Fruit fly (Drosophila melanogaster) whole organism, embryonic: ENCODE data around the gene eya.

ENCODE experiments used
- Asciz ChIP-seq: fragments of 200-800 bp; sonication (Bioruptor generic); optimal IDR thresholded peaks from 2 replicates; lab custom pipeline; 2017; ENCODE audit warnings: missing biosample characterization, mild to moderate bottlenecking, missing genetic modification characterization, missing genetic modification reagents
- Blimp-1 ChIP-seq: fragments of 200-800 bp; sonication (Bioruptor generic); optimal IDR thresholded peaks from 3 replicates; lab custom pipeline; 2018; ENCODE audit warnings: missing biosample characterization, missing genetic modification characterization, mild to moderate bottlenecking, moderate library complexity, missing genetic modification reagents
- CG10274 ChIP-seq: fragments of 200-800 bp; sonication (Bioruptor generic); optimal IDR thresholded peaks from 3 replicates; lab custom pipeline; 2017; ENCODE audit warnings: missing biosample characterization, mild to moderate bottlenecking, missing genetic modification characterization
- CG11085 ChIP-seq: fragments of 200-800 bp; sonication (Bioruptor generic); IDR thresholded peaks from 2 replicates; pipeline ENCODE4 v1.3.6; 2022; ENCODE audit warnings: missing biosample characterization, missing genetic modification characterization
- CG14667 ChIP-seq: fragments of 200-800 bp; sonication (Bioruptor generic); IDR thresholded peaks from 2 replicates; pipeline ENCODE4 v1.3.6; 2022; ENCODE audit warnings: missing biosample characterization, missing genetic modification characterization
- CG14860 ChIP-seq: fragments of 200-800 bp; sonication (Bioruptor generic); IDR thresholded peaks from 3 replicates; pipeline ENCODE4 v1.3.6; 2022; ENCODE audit warnings: missing biosample characterization, missing genetic modification characterization; ENCODE audit not compliant: partially characterized antibody
- CG16815 ChIP-seq: fragments of 200-800 bp; sonication (Bioruptor generic); optimal IDR thresholded peaks from 3 replicates; lab custom pipeline; 2017; ENCODE audit warnings: missing biosample characterization, mild to moderate bottlenecking, missing genetic modification characterization
- CG17186 ChIP-seq: fragments of 200-800 bp; sonication (Bioruptor generic); optimal IDR thresholded peaks from 3 replicates; lab custom pipeline; 2017; ENCODE audit warnings: missing biosample characterization, missing genetic modification reagents, missing genetic modification characterization
- CG2120 ChIP-seq: fragments of 200-800 bp; sonication (Bioruptor generic); optimal IDR thresholded peaks from 3 replicates; lab custom pipeline; 2016; ENCODE audit warnings: missing biosample characterization, missing genetic modification characterization
- CG6272 ChIP-seq: fragments of 200-800 bp; sonication (Bioruptor generic); IDR thresholded peaks from 2 replicates; pipeline ENCODE4 v1.3.6; 2022; ENCODE audit warnings: missing biosample characterization, missing genetic modification characterization
- CG7987 ChIP-seq: fragments of 200-800 bp; sonication (Bioruptor generic); optimal IDR thresholded peaks from 2 replicates; lab custom pipeline; 2018; ENCODE audit warnings: missing biosample characterization, mild to moderate bottlenecking, missing genetic modification characterization, moderate library complexity
- CG8388 ChIP-seq: fragments of 200-800 bp; sonication (Bioruptor generic); optimal IDR thresholded peaks from 2 replicates; lab custom pipeline; 2019; ENCODE audit warnings: missing biosample characterization, mild to moderate bottlenecking, missing genetic modification characterization, moderate library complexity
- CG9437 ChIP-seq: fragments of 200-800 bp; sonication (Bioruptor generic); optimal IDR thresholded peaks from 2 replicates; lab custom pipeline; 2018; ENCODE audit warnings: missing biosample characterization, mild to moderate bottlenecking, missing genetic modification characterization
- CG9727 ChIP-seq: fragments of 200-800 bp; sonication (Bioruptor generic); optimal IDR thresholded peaks from 3 replicates; lab custom pipeline; 2017; ENCODE audit warnings: missing biosample characterization, mild to moderate bottlenecking, missing genetic modification characterization
- Eip74EF ChIP-seq, 2 experiments: fragments of 200-800 bp in 1 of 2; fragments of >200 bp in 1 of 2; sonication (Bioruptor generic) in 1 of 2; optimal IDR thresholded peaks; 2 replicates each; lab custom pipeline; 2017 to 2019; ENCODE audit warnings: missing biosample characterization in 2 of 2, missing genetic modification characterization in 2 of 2, mild to moderate bottlenecking in 1 of 2, moderate library complexity in 1 of 2
- Ets65A ChIP-seq: fragments of 200-800 bp; sonication (Bioruptor generic); peaks from one replicate; lab custom pipeline; 2016; ENCODE audit warnings: missing biosample characterization, missing genetic modification characterization
- Fer3 ChIP-seq: fragments of 200-800 bp; sonication (Bioruptor generic); optimal IDR thresholded peaks from 2 replicates; lab custom pipeline; 2018; ENCODE audit warnings: missing biosample characterization, mild to moderate bottlenecking, missing genetic modification characterization, moderate library complexity
- HmgD ChIP-seq: fragments of 200-800 bp; sonication (Bioruptor generic); optimal IDR thresholded peaks from 3 replicates; lab custom pipeline; 2016; ENCODE audit warnings: missing biosample characterization, missing genetic modification characterization
- Hr51 ChIP-seq, 2 experiments: fragments of 200-800 bp; sonication (Bioruptor generic); optimal IDR thresholded peaks; 2 replicates in 1 of 2; 3 replicates in 1 of 2; lab custom pipeline; 2016 to 2018; ENCODE audit warnings: missing biosample characterization in 2 of 2, missing genetic modification characterization in 2 of 2, mild to moderate bottlenecking in 1 of 2, moderate library complexity in 1 of 2
- Lhr ChIP-seq: fragments of 200-800 bp; sonication (Bioruptor generic); optimal IDR thresholded peaks from 3 replicates; lab custom pipeline; 2017; ENCODE audit warnings: mild to moderate bottlenecking, missing biosample characterization, missing genetic modification reagents, missing genetic modification characterization
- MTF-1 ChIP-seq: fragments of 200-800 bp; sonication (Bioruptor generic); optimal IDR thresholded peaks from 2 replicates; lab custom pipeline; 2018; ENCODE audit warnings: missing biosample characterization, mild to moderate bottlenecking, missing genetic modification characterization, borderline replicate concordance
- Nf-YC ChIP-seq: fragments of 200-800 bp; optimal IDR thresholded peaks from 3 replicates; lab custom pipeline; 2019; ENCODE audit warnings: missing biosample characterization, mild to moderate bottlenecking, missing genetic modification characterization, moderate library complexity
- Rfx ChIP-seq: fragments of 200-800 bp; sonication (Bioruptor generic); IDR thresholded peaks from 2 replicates; pipeline ENCODE4 v1.3.6; 2022; ENCODE audit warnings: missing biosample characterization, missing genetic modification characterization
- Scr ChIP-seq: fragments of 200-800 bp; sonication (Bioruptor generic); IDR thresholded peaks from 2 replicates; pipeline ENCODE4 v1.3.6; 2022; ENCODE audit warnings: missing biosample characterization, missing genetic modification characterization; ENCODE audit not compliant: partially characterized antibody
- Ssrp ChIP-seq: fragments of 200-800 bp; sonication (Bioruptor generic); optimal IDR thresholded peaks from 2 replicates; lab custom pipeline; 2018; ENCODE audit warnings: missing biosample characterization, mild to moderate bottlenecking, missing genetic modification characterization, moderate library complexity
- Trl ChIP-seq, 3 experiments: fragments of >200 bp in 2 of 3; fragments of 200-800 bp in 1 of 3; sonication (Bioruptor generic) in 1 of 3; optimal IDR thresholded peaks; 2 replicates in 1 of 3; 3 replicates in 2 of 3; lab custom pipeline; 2016 to 2017; ENCODE audit warnings: missing biosample characterization in 1 of 3, missing genetic modification characterization in 1 of 3
- ac ChIP-seq: fragments of 200-800 bp; sonication (Bioruptor generic); optimal IDR thresholded peaks from 3 replicates; lab custom pipeline; 2017; ENCODE audit warnings: missing biosample characterization, mild to moderate bottlenecking, missing genetic modification characterization
- ato ChIP-seq: fragments of 200-800 bp; sonication (Bioruptor generic); IDR thresholded peaks from 2 replicates; pipeline ENCODE4 v1.3.6; 2022; ENCODE audit warnings: missing biosample characterization, missing genetic modification characterization; ENCODE audit not compliant: partially characterized antibody
- caup ChIP-seq: fragments of 200-800 bp; sonication (Bioruptor generic); optimal IDR thresholded peaks from 3 replicates; lab custom pipeline; 2017; ENCODE audit warnings: missing biosample characterization, mild to moderate bottlenecking, missing genetic modification characterization, moderate library complexity; ENCODE audit not compliant: severe bottlenecking
- fd64A ChIP-seq: fragments of 200-800 bp; sonication (Bioruptor generic); optimal IDR thresholded peaks from 3 replicates; lab custom pipeline; 2018; ENCODE audit warnings: missing biosample characterization, mild to moderate bottlenecking, missing genetic modification characterization
- gt ChIP-seq: fragments of 200-800 bp; sonication (Bioruptor generic); IDR thresholded peaks from 2 replicates; pipeline ENCODE4 v1.3.6; 2022; ENCODE audit warnings: missing biosample characterization, missing genetic modification characterization
- ham ChIP-seq: fragments of 200-800 bp; sonication (Bioruptor generic); IDR thresholded peaks from 2 replicates; pipeline ENCODE4 v1.3.6; 2022; ENCODE audit warnings: missing biosample characterization, missing genetic modification characterization
- her ChIP-seq: fragments of 200-800 bp; sonication (Bioruptor generic); optimal IDR thresholded peaks from 2 replicates; lab custom pipeline; 2016; ENCODE audit warnings: missing biosample characterization, missing genetic modification characterization
- lab ChIP-seq: fragments of 200-800 bp; sonication (Bioruptor generic); optimal IDR thresholded peaks from 3 replicates; lab custom pipeline; 2017; ENCODE audit warnings: missing biosample characterization, missing genetic modification characterization, mild to moderate bottlenecking, moderate library complexity, missing genetic modification reagents
- lmd ChIP-seq: fragments of 200-800 bp; sonication (Bioruptor generic); IDR thresholded peaks from 2 replicates; pipeline ENCODE4 v1.3.6; 2022; ENCODE audit warnings: missing biosample characterization, missing genetic modification characterization
- org-1 ChIP-seq: fragments of 200-800 bp; sonication (Bioruptor generic); optimal IDR thresholded peaks from 2 replicates; lab custom pipeline; 2017; ENCODE audit warnings: missing biosample characterization, missing genetic modification characterization
- peb ChIP-seq: fragments of 200-800 bp; sonication (Bioruptor generic); IDR thresholded peaks from 2 replicates; pipeline ENCODE4 v1.3.6; 2022; ENCODE audit warnings: missing biosample characterization, missing genetic modification characterization
- prd ChIP-seq, 3 experiments: fragments of >200 bp in 2 of 3; fragments of 200-800 bp in 1 of 3; sonication (Bioruptor generic) in 1 of 3; optimal IDR thresholded peaks in 2 of 3; IDR thresholded peaks in 1 of 3; 2 replicates in 2 of 3; 3 replicates in 1 of 3; pipeline versions ENCODE4 v1.3.6 to Lab custom; 2017 to 2022; ENCODE audit warnings: missing biosample characterization in 1 of 3, missing genetic modification characterization in 1 of 3
- schlank ChIP-seq: fragments of 200-800 bp; sonication (Bioruptor generic); optimal IDR thresholded peaks from 2 replicates; lab custom pipeline; 2018; ENCODE audit warnings: missing biosample characterization, mild to moderate bottlenecking, missing genetic modification characterization
- scrt ChIP-seq: fragments of 200-800 bp; sonication (Bioruptor generic); optimal IDR thresholded peaks from 2 replicates; lab custom pipeline; 2018; ENCODE audit warnings: missing biosample characterization, mild to moderate bottlenecking, missing genetic modification characterization, moderate library complexity
- sim ChIP-seq: fragments of 200-800 bp; sonication (Bioruptor generic); IDR thresholded peaks from 2 replicates; pipeline ENCODE4 v1.3.6; 2022; ENCODE audit warnings: missing biosample characterization, missing genetic modification characterization
- sisA ChIP-seq: fragments of 200-800 bp; sonication (Bioruptor generic); IDR thresholded peaks from 2 replicates; pipeline ENCODE4 v1.3.6; 2022; ENCODE audit warnings: missing biosample characterization, missing genetic modification characterization
- stwl ChIP-seq: fragments of 200-800 bp; sonication (Bioruptor generic); optimal IDR thresholded peaks from 3 replicates; lab custom pipeline; 2018; ENCODE audit warnings: missing biosample characterization, mild to moderate bottlenecking, missing genetic modification characterization, moderate library complexity
- tna ChIP-seq: fragments of 200-800 bp; sonication (Bioruptor generic); IDR thresholded peaks from 2 replicates; pipeline ENCODE4 v1.3.6; 2022; ENCODE audit warnings: missing biosample characterization, missing genetic modification characterization; ENCODE audit not compliant: partially characterized antibody
- ttk ChIP-seq: fragments of 200-800 bp; sonication (Bioruptor generic); IDR thresholded peaks from 2 replicates; pipeline ENCODE4 v2.1.2; 2022; ENCODE audit warnings: missing biosample characterization, missing genetic modification characterization
- usp ChIP-seq: fragments of >200 bp; optimal IDR thresholded peaks from 2 replicates; lab custom pipeline; 2017; ENCODE audit warnings: missing biosample characterization, missing genetic modification characterization
- wdn ChIP-seq: fragments of 200-800 bp; sonication (Bioruptor generic); IDR thresholded peaks from 2 replicates; pipeline ENCODE4 v1.3.6; 2022; ENCODE audit warnings: missing biosample characterization, missing genetic modification characterization
- yki ChIP-seq: fragments of >200 bp; optimal IDR thresholded peaks from 3 replicates; lab custom pipeline; 2018

Gene eya

dm6 chr2L:6566020-6566687, 19.4 kb upstream of the eya start, which contains the start of gene CG13766 (continued):
- TF ChIP-seq wdn (GFP tag; lab: Robert Waterston, UW), result no peak
- no peak for TF ChIP-seq schlank (tag; lab: Kevin White, UChicago)
- TF ChIP-seq ato (GFP tag; lab: Robert Waterston, UW), result peak; percentile 94
- no peak for TF ChIP-seq Asciz (GFP tag; lab: Kevin White, UChicago)
- no peak for TF ChIP-seq Fer3 (tag; lab: Kevin White, UChicago)
- TF ChIP-seq HmgD (GFP tag; lab: Kevin White, UChicago), result no peak
- TF ChIP-seq CG10274, result no peak
- no peak for TF ChIP-seq CG9437 (GFP tag; lab: Kevin White, UChicago)
- no peak for TF ChIP-seq CG16815
- TF ChIP-seq scrt (GFP tag; lab: Kevin White, UChicago), result no peak
- TF ChIP-seq Hr51 (GFP tag; optimal IDR thresholded peaks at IDR 0.05; lab: Kevin White, UChicago), result no peak
- no peak for TF ChIP-seq lmd (GFP tag; lab: Robert Waterston, UW)
- no peak for TF ChIP-seq CG6272
- no peak for TF ChIP-seq gt (GFP tag; lab: Robert Waterston, UW)
- TF ChIP-seq CG2120 (GFP tag; lab: Kevin White, UChicago), result no peak
- no peak for TF ChIP-seq lab (GFP tag; lab: Kevin White, UChicago)
- no peak for TF ChIP-seq sisA (GFP tag; lab: Robert Waterston, UW)
- TF ChIP-seq CG7987, result no peak
- no peak for TF ChIP-seq Trl (optimal IDR thresholded peaks at IDR 0.05; lab: Kevin White, UChicago)
- no peak for TF ChIP-seq Trl (GFP tag; optimal IDR thresholded peaks at IDR 0.05; lab: Kevin White, UChicago)
- TF ChIP-seq CG14860 (GFP tag; lab: Robert Waterston, UW), result peak; percentile 100
- TF ChIP-seq ham (GFP tag; lab: Robert Waterston, UW), result no peak
- no peak for TF ChIP-seq Ssrp (tag; lab: Kevin White, UChicago)
- no peak for TF ChIP-seq Blimp-1 (GFP tag; lab: Kevin White, UChicago)
- no peak for TF ChIP-seq fd64A
- no peak for TF ChIP-seq ttk
- TF ChIP-seq Scr (GFP tag; lab: Robert Waterston, UW), result peak; percentile 86
- TF ChIP-seq org-1 (GFP tag; lab: Kevin White, UChicago), result no peak
- TF ChIP-seq her (GFP tag; lab: Kevin White, UChicago), result no peak
- TF ChIP-seq Ets65A (GFP tag; lab: Kevin White, UChicago), result peak; percentile 48
- TF ChIP-seq peb (GFP tag; lab: Robert Waterston, UW), result no peak
- TF ChIP-seq stwl (tag; lab: Kevin White, UChicago), result peak; percentile 87
- no peak for TF ChIP-seq ac (GFP tag; lab: Kevin White, UChicago)
- no peak for TF ChIP-seq CG9727 (GFP tag; lab: Kevin White, UChicago)
- no peak for TF ChIP-seq yki (lab: Kevin White, UChicago)
- TF ChIP-seq Rfx (GFP tag; lab: Robert Waterston, UW), result no peak
- no peak for TF ChIP-seq sim
- TF ChIP-seq caup (GFP tag; lab: Kevin White, UChicago), result no peak
- TF ChIP-seq MTF-1 (GFP tag; lab: Kevin White, UChicago), result no peak
- TF ChIP-seq CG17186, result no peak
- peak; percentile 98 for TF ChIP-seq tna (GFP tag; lab: Robert Waterston, UW)
- peak; percentile 84 for TF ChIP-seq Lhr
- TF ChIP-seq prd (optimal IDR thresholded peaks at IDR 0.05; lab: Kevin White, UChicago), result no peak
- no peak for TF ChIP-seq prd (GFP tag; IDR thresholded peaks at IDR 0.05; lab: Robert Waterston, UW)
- TF ChIP-seq Eip74EF (GFP tag; optimal IDR thresholded peaks at IDR 0.05; lab: Kevin White, UChicago), result no peak
- TF ChIP-seq CG8388 (GFP tag; lab: Kevin White, UChicago), result no peak
- no peak for TF ChIP-seq usp (GFP tag; lab: Kevin White, UChicago)
- TF ChIP-seq CG14667 (GFP tag; lab: Robert Waterston, UW), result no peak
- no peak for TF ChIP-seq CG11085 (GFP tag; lab: Robert Waterston, UW)
- TF ChIP-seq Nf-YC, result no peak
